Fruit fly (Drosophila melanogaster) ovary, adult (tissue): Measurements from ENCODE around the gene toe.

Experiments
- CG17801 ChIP-seq: fragments of 200-800 bp; optimal IDR thresholded peaks from 2 replicates; lab custom pipeline; 2019; ENCODE audit warnings: missing biosample characterization, mild to moderate bottlenecking, missing genetic modification characterization, moderate library complexity; ENCODE audit not compliant: partially characterized antibody

The toe gene

DNA sequence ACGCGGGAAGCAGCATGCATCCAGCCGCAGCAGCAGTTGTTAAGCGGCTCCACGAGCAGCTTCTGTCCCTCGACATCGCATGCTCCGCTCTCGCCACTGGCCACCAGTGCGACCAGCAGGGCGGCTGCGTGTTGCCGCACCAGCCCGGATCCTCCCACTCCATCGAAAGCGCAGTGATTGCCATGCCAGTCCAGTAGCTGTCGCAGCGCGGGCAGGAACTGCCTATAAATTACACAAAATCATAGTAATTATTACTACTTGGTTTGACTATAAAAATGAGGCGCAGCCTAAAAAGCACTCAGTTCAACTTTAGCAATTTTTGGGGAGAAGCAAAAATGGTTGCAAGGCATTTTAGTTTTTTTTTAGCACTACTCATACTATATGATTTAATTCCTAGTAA is 36.6 kb downstream of the toe start, which contains the start of gene Obp69a:
Gene Obp69a, plus strand, starts transcription at position 301 of the 400 bp plus-strand sequence.
- no peak for TF ChIP-seq CG17801 (GFP tag; lab: Kevin White, UChicago)

DNA sequence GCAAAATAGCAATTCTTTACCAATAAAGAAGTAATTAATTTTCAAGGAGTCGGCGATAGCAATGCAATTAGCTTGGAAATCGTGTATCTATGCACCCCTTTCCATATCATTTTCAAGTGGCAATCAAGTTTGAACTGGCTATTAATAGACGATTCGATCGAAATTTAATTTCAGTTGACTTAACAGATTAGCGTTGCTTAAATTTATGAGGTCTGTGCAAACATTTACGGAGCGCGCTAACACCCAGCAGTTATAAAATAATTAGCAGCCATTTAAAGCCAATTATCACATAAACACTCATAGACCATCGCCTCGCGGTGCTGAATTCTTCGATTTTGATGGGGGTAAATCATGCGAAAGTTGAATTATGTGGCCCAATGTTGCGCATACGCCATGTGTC is 39.7 kb downstream of the toe start:
- TF ChIP-seq CG17801 (GFP tag; lab: Kevin White, UChicago): no peak

DNA sequence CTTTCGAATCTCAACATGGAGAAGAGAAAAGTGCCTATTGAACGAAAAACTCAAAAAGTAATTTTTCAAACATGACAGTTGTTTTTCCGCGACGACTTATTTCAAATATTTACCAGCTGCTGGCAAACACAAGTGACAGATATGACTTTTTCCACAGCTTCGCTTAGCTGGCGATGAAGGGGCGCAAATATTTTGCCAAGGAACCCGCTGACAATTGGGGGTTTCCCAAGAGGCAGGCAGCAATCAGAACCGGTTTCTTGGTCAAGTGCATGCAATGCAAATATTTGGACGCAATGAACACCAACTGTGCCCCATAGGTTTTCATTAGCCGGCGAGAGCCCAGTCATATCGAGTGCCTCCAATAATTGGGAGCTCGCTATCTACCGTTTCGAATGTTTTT is 40.4 kb downstream of the toe start:
- TF ChIP-seq CG17801 (GFP tag; lab: Kevin White, UChicago): no peak

DNA sequence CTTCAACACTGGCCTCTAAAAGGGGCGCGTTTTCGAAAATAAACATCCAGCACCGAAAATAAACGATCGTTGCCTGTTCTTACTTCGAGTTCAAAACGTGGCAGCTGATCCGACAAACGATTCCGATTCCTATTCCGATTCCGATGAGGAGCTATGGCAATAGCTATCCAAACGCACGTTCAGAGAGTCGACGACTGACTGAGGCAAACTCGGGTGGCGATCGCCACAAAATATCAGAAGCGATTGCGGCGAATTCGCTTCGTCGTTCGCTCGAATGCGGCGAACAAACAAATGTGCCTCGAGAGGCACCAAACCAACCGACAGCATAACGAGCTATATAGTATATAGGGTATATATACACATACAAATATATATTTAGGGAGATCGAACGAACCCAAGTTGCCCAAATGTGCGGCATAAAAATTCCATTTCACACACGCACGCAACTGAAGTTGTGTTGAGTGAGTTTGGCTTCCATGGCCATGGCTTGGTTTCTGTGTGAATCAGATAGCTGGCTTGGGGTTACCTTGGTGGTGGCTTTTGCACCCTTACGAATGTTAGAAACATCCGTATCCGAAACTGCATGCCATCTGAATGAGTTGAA is 41.1 kb downstream of the toe start, which contains the start of gene Ncc69:
Gene Ncc69, minus strand, starts transcription at position 205 of the 604 bp plus-strand sequence.
- TF ChIP-seq CG17801 (GFP tag; lab: Kevin White, UChicago): peak; percentile 8

DNA sequence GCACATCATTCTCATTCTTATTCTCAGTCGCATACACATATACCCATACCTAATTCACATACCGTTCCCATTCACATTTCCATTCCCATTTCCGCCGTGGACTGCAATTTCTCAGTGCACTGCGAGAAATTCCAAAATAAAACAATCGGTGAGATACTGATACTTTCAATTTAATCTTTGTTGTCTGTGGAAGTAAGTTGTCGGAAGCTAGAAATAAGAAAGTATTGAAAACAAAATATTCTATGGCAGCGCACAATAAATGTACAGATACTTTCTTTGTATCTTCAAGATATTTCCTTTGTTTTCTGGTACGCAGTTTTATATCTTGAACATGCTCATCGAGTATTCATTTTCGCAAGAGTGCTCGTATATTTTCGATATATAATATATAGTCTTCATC is 44.6 kb downstream of the toe start:
- no peak for TF ChIP-seq CG17801 (GFP tag; lab: Kevin White, UChicago)

DNA sequence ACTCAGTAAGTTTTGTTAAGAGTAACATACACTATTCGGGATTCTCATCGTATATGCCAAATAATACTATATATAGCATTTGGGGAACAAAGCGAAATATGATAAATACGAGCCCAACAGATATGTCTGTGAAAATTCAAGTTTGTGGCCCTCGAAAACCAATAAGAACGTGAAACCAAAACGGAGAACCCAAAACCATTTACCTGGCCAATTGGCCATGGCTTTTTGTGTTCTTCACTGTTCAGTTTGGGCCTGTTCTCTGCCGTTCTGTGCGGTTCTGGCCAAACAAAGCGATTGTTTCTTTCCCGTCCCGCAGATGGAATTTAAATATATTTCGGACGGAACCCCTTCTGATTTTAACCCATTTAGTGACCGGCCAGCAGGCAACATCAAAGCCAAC is 45.4 kb downstream of the toe start:
- no peak for TF ChIP-seq CG17801 (GFP tag; lab: Kevin White, UChicago)

DNA sequence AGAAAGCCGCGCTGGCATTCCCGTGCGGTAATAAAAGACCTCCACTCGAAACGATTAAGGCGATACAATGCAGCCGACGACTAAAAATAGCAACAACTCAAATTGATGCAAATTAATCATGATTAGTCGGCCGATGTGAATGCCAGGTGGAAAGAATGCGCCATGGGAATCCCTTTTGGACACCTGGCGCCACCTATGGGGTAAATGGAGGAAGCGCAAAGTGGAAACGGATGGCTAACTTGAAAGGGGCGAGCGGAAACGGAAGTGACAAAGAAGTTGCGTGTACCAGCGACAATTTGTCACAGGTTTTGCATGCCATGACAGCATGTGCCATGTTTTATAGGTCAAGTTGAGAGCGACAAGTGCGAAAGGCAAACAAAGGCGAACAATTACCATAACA is 51.9 kb downstream of the toe start:
- peak; percentile 1 for TF ChIP-seq CG17801 (GFP tag; lab: Kevin White, UChicago)

DNA sequence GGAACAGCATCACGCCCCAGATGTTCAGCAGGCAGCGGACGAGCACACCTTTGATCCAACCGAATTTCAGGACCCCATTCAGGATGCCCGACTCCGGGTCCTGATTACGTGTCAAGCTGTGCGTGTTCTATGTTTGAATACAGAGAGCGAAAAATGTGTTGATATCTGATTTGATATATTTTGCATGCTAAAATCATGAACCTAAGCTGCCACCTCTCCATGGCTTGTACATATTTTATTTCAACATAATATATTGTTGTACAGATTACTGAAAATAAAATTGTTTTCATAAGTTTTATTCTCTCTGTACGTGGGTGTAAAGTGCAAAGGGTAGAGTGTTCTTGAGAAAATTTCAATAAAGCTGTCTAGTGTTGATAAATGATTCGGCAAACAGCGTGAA is 58.0 kb downstream of the toe start:
- TF ChIP-seq CG17801 (GFP tag; lab: Kevin White, UChicago): no peak
